Worm (Caenorhabditis elegans) whole organism, young adult: ENCODE results near the gene C17C3.15.

ENCODE experiments used
- C17E4.6 ChIP-seq: fragments of 200-800 bp; sonication (Bioruptor generic); IDR thresholded peaks from 2 replicates; pipeline ENCODE4 v1.3.6; 2022; ENCODE audit warnings: missing genetic modification reagents, missing genetic modification characterization, missing compliant biosample characterization
- F37B4.10 ChIP-seq: fragments of 200-800 bp; sonication (Bioruptor generic); IDR thresholded peaks from 2 replicates; pipeline ENCODE4 v1.3.6; 2022; ENCODE audit warnings: missing genetic modification characterization, missing compliant biosample characterization
- F57C9.4 ChIP-seq: sonication (generic microtip); optimal IDR thresholded peaks from 2 replicates; lab custom pipeline; 2017; ENCODE audit warnings: mild to moderate bottlenecking, missing genetic modification characterization, missing compliant biosample characterization
- Y67H2A.10 ChIP-seq: fragments of 200-800 bp; sonication (Bioruptor generic); conservative IDR thresholded peaks from 2 replicates; pipeline ENCODE4 v1.3.6; 2022; ENCODE audit warnings: missing genetic modification reagents, missing genetic modification characterization, missing compliant biosample characterization
- aptf-2 ChIP-seq: fragments of 200-800 bp; sonication (Bioruptor generic); conservative IDR thresholded peaks from 2 replicates; pipeline ENCODE4 v1.3.6; 2022; ENCODE audit warnings: missing genetic modification reagents, missing genetic modification characterization, missing compliant biosample characterization
- atf-7 ChIP-seq: sonication (generic microtip); optimal IDR thresholded peaks from 2 replicates; lab custom pipeline; 2017; ENCODE audit warnings: mild to moderate bottlenecking, missing genetic modification characterization, missing compliant biosample characterization
- athp-1 ChIP-seq: sonication (generic microtip); optimal IDR thresholded peaks from 2 replicates; lab custom pipeline; 2017; ENCODE audit warnings: mild to moderate bottlenecking, missing genetic modification characterization, missing compliant biosample characterization
- bed-1 ChIP-seq: fragments of 200-800 bp; sonication (Bioruptor generic); IDR thresholded peaks from 2 replicates; pipeline ENCODE4 v1.3.6; 2022; ENCODE audit warnings: missing genetic modification reagents, missing genetic modification characterization, missing compliant biosample characterization
- ccch-3 ChIP-seq: fragments of 200-800 bp; sonication (Bioruptor generic); optimal IDR thresholded peaks from 2 replicates; lab custom pipeline; 2018; ENCODE audit warnings: mild to moderate bottlenecking, missing genetic modification characterization, missing compliant biosample characterization
- ceh-91 ChIP-seq: fragments of 200-800 bp; sonication (Bioruptor generic); IDR thresholded peaks from 2 replicates; pipeline ENCODE4 v1.3.6; 2022; ENCODE audit warnings: missing genetic modification reagents, missing genetic modification characterization, missing compliant biosample characterization
- chd-7 ChIP-seq: sonication (generic microtip); optimal IDR thresholded peaks from 2 replicates; lab custom pipeline; 2016; ENCODE audit warnings: mild to moderate bottlenecking, missing genetic modification characterization, moderate library complexity, missing compliant biosample characterization
- die-1 ChIP-seq: sonication (generic microtip); optimal IDR thresholded peaks from 2 replicates; lab custom pipeline; 2016; ENCODE audit warnings: missing genotype, mild to moderate bottlenecking, missing genetic modification characterization, missing compliant biosample characterization
- dox-1 ChIP-seq: fragments of 200-800 bp; sonication (Bioruptor generic); IDR thresholded peaks from 2 replicates; pipeline ENCODE4 v1.3.6; 2022; ENCODE audit warnings: missing genetic modification reagents, missing genetic modification characterization, missing compliant biosample characterization
- dpl-1 ChIP-seq: fragments of 150-350 bp; optimal IDR thresholded peaks from 2 replicates; lab custom pipeline; 2014; ENCODE audit warnings: missing biosample characterization, missing genetic modification reagents, missing genetic modification characterization
- egl-44 ChIP-seq: fragments of 200-800 bp; sonication (Bioruptor generic); IDR thresholded peaks from 2 replicates; pipeline ENCODE4 v1.3.6; 2022; ENCODE audit warnings: missing genetic modification reagents, missing genetic modification characterization, missing compliant biosample characterization
- egrh-3 ChIP-seq: fragments of 200-800 bp; sonication (Bioruptor generic); IDR thresholded peaks from 2 replicates; pipeline ENCODE4 v1.3.6; 2022; ENCODE audit warnings: missing genetic modification reagents, missing genetic modification characterization, missing compliant biosample characterization
- ets-4 ChIP-seq: fragments of 200-800 bp; sonication (Bioruptor generic); optimal IDR thresholded peaks from 2 replicates; lab custom pipeline; 2018; ENCODE audit warnings: mild to moderate bottlenecking, missing genetic modification characterization, missing compliant biosample characterization
- fkh-3 ChIP-seq: sonication (generic microtip); optimal IDR thresholded peaks from 2 replicates; lab custom pipeline; 2016; ENCODE audit warnings: mild to moderate bottlenecking, missing genetic modification characterization, missing compliant biosample characterization
- him-1 ChIP-seq: sonication (generic microtip); optimal IDR thresholded peaks from 2 replicates; lab custom pipeline; 2016; ENCODE audit warnings: missing genotype, missing genetic modification reagents, missing genetic modification characterization, missing compliant biosample characterization
- hlh-26 ChIP-seq: fragments of 200-800 bp; sonication (Bioruptor generic); conservative IDR thresholded peaks from 2 replicates; pipeline ENCODE4 v1.3.6; 2022; ENCODE audit warnings: missing genetic modification reagents, missing genetic modification characterization, missing compliant biosample characterization
- hsf-1 ChIP-seq: fragments of 200-800 bp; sonication (Bioruptor generic); IDR thresholded peaks from 2 replicates; pipeline ENCODE4 v1.3.6; 2022; ENCODE audit warnings: missing genetic modification reagents, missing genetic modification characterization, missing compliant biosample characterization
- let-607 ChIP-seq, 2 experiments: fragments of 200-800 bp in 1 of 2; sonication (Bioruptor generic) in 1 of 2; sonication (generic microtip) in 1 of 2; optimal IDR thresholded peaks; 2 replicates each; lab custom pipeline; 2016 to 2018; ENCODE audit warnings: mild to moderate bottlenecking in 2 of 2, missing compliant biosample characterization in 2 of 2, missing genetic modification characterization in 2 of 2, moderate library complexity in 2 of 2, missing genotype in 1 of 2
- lin-26 ChIP-seq: fragments of 200-800 bp; sonication (Bioruptor generic); IDR thresholded peaks from 2 replicates; pipeline ENCODE4 v1.3.6; 2022; ENCODE audit warnings: missing genetic modification reagents, missing genetic modification characterization, missing compliant biosample characterization
- madf-10 ChIP-seq: sonication (generic microtip); optimal IDR thresholded peaks from 2 replicates; lab custom pipeline; 2016; ENCODE audit warnings: mild to moderate bottlenecking, missing genetic modification characterization, missing compliant biosample characterization
- mcd-1 ChIP-seq: fragments of 200-800 bp; sonication (Bioruptor generic); IDR thresholded peaks from 2 replicates; pipeline ENCODE4 v1.3.6; 2022; ENCODE audit warnings: missing genetic modification reagents, missing genetic modification characterization, missing compliant biosample characterization
- mxl-1 ChIP-seq: sonication (generic microtip); optimal IDR thresholded peaks from 2 replicates; lab custom pipeline; 2016; ENCODE audit warnings: missing genetic modification characterization, missing compliant biosample characterization
- nfya-1 ChIP-seq: sonication (generic microtip); optimal IDR thresholded peaks from 2 replicates; lab custom pipeline; 2017; ENCODE audit warnings: antibody characterized with exemption, missing compliant biosample characterization, missing genetic modification characterization, borderline replicate concordance; ENCODE audit not compliant: insufficient read depth
- nhr-120 ChIP-seq: fragments of 200-800 bp; sonication (Bioruptor generic); IDR thresholded peaks from 2 replicates; pipeline ENCODE4 v1.3.6; 2022; ENCODE audit warnings: missing genetic modification characterization, missing compliant biosample characterization
- nhr-80 ChIP-seq: sonication (generic microtip); optimal IDR thresholded peaks from 2 replicates; lab custom pipeline; 2016; ENCODE audit warnings: missing genetic modification characterization, missing compliant biosample characterization
- rcor-1 ChIP-seq: fragments of 200-800 bp; sonication (Bioruptor generic); IDR thresholded peaks from 2 replicates; pipeline ENCODE4 v1.3.6; 2022; ENCODE audit warnings: missing genetic modification reagents, missing genetic modification characterization, missing compliant biosample characterization
- snpc-1.1 ChIP-seq: sonication (generic microtip); optimal IDR thresholded peaks from 2 replicates; lab custom pipeline; 2017; ENCODE audit warnings: missing genetic modification characterization, mild to moderate bottlenecking, missing compliant biosample characterization, antibody characterized with exemption, moderate library complexity, missing genotype, missing genetic modification reagents; ENCODE audit not compliant: insufficient read depth
- snpc-3.4 ChIP-seq: sonication (generic microtip); optimal IDR thresholded peaks from 2 replicates; lab custom pipeline; 2017; ENCODE audit warnings: missing genetic modification characterization, mild to moderate bottlenecking, missing compliant biosample characterization, antibody characterized with exemption, moderate library complexity, missing genotype, missing genetic modification reagents
- snpc-4 ChIP-seq, 5 experiments: fragments of 150-350 bp in 1 of 5; sonication (generic microtip) in 4 of 5; optimal IDR thresholded peaks; 2 replicates each; lab custom pipeline; 2014 to 2018; ENCODE audit warnings: missing genetic modification characterization in 5 of 5, missing biosample characterization in 3 of 5, antibody characterized with exemption in 2 of 5, mild to moderate bottlenecking in 2 of 5, missing compliant biosample characterization in 2 of 5, missing genotype in 2 of 5, moderate library complexity in 2 of 5, missing genetic modification reagents in 1 of 5
- somi-1 ChIP-seq: fragments of 200-800 bp; sonication (Bioruptor generic); optimal IDR thresholded peaks from 2 replicates; lab custom pipeline; 2018; ENCODE audit warnings: mild to moderate bottlenecking, missing genetic modification characterization, missing compliant biosample characterization
- tbp1 ChIP-seq: fragments of 200-800 bp; sonication (Bioruptor generic); optimal IDR thresholded peaks from 2 replicates; lab custom pipeline; 2018; ENCODE audit warnings: mild to moderate bottlenecking, missing genetic modification characterization, missing compliant biosample characterization
- tlf-1 ChIP-seq: fragments of 200-800 bp; sonication (Bioruptor generic); optimal IDR thresholded peaks from 2 replicates; lab custom pipeline; 2018; ENCODE audit warnings: mild to moderate bottlenecking, missing genetic modification characterization, missing compliant biosample characterization
- xnd-1 ChIP-seq: sonication (generic microtip); optimal IDR thresholded peaks from 2 replicates; lab custom pipeline; 2016; ENCODE audit warnings: missing genotype, missing genetic modification reagents, missing genetic modification characterization, missing compliant biosample characterization

The C17C3.15 gene

DNA sequence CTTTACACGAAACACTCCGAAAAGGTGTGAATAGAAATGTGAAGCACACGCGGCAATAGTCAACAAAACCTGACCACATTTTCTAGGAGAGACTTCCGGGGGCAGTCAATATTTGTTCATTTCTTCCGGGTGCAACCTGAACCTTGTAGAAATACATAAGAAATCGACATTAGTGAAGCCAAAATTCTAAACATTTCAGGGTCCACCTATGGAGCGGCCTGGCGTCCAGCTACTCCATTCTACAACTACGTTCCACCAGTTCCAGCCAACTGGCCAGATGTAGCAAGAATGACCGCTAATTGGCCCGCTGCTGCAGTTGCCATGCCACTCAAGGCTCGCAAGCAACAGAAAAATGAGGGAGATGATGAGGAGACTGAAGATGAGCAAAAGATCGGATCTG, 8.8 kb downstream of the C17C3.15 start:
- no peak for TF ChIP-seq F57C9.4 (tag; lab: Kevin White, UChicago)
- 0 out of 2 replicates have a peak, but pooled peaks have one; percentile 56 for TF ChIP-seq bed-1 (GFP tag; lab: Robert Waterston, UW)

ce11 chrII:5582309-5582708, 11.9 kb downstream of the C17C3.15 start, which contains the start of gene T25E4.2:
Gene T25E4.2, minus strand, starts transcription at chrII:5582409.
- TF ChIP-seq snpc-4 (GFP tag; optimal IDR thresholded peaks at IDR 0.05; lab: Kevin White, UChicago) (no peak), snpc-4 (tag; optimal IDR thresholded peaks at IDR 0.05; lab: Kevin White, UChicago) (no peak), fkh-3 (tag; lab: Kevin White, UChicago) (no peak), him-1 (tag; lab: Kevin White, UChicago) (no peak), athp-1 (no peak)
- TF ChIP-seq, all 124 proteins: peak for 0

DNA sequence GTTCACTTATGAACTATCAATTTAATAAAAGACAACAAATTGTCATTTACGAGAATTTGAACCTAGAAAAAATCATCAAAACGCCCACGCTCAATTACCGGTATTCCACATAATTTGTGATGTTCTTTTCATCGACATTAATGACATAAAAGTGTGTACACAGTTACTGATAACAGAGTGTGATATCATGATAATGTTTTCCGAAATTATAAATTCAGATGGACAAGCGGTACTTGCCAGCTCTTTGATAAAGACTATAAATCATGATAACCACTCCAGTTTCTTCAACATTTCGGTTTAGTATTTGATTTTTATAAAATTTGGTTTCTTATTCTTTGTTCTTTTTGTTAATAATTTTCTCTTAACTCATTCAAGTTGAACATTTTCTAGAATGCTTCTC, 15.3 kb downstream of the C17C3.15 start, which contains the start of gene lys-8:
TSS of gene lys-8 (plus strand) at position 391 of the 400 bp plus-strand sequence.
- TF ChIP-seq snpc-4 (GFP tag; optimal IDR thresholded peaks at IDR 0.05; lab: Kevin White, UChicago) (no peak), snpc-4 (tag; optimal IDR thresholded peaks at IDR 0.05; lab: Kevin White, UChicago) (peak in 1 of 4 experiments; percentile 49), dox-1 (GFP tag; lab: Robert Waterston, UW) (peak; percentile 46; the same call in 1 of the 2 replicates), nhr-80 (tag; lab: Kevin White, UChicago) (peak; percentile 93), tlf-1 (GFP tag; lab: Kevin White, UChicago) (no peak), let-607 (tag; optimal IDR thresholded peaks at IDR 0.05; lab: Kevin White, UChicago) (peak in 1 of 2 experiments; percentile 13), egl-44 (GFP tag; lab: Robert Waterston, UW) (no peak), ets-4 (peak; percentile 44)

ce11 chrII:5587794-5588193, 17.3 kb downstream of the C17C3.15 start:
- TF ChIP-seq nhr-80 (tag; lab: Kevin White, UChicago) = no peak
- TF ChIP-seq Y67H2A.10 (GFP tag; lab: Robert Waterston, UW) = no peak
- no peak for TF ChIP-seq ceh-91 (GFP tag; lab: Robert Waterston, UW)
- no peak for TF ChIP-seq lin-26
- TF ChIP-seq madf-10 (tag; lab: Kevin White, UChicago) = no peak
- no peak for TF ChIP-seq mcd-1 (GFP tag; lab: Robert Waterston, UW)
- TF ChIP-seq hlh-26 (GFP tag; lab: Robert Waterston, UW) = no peak

DNA sequence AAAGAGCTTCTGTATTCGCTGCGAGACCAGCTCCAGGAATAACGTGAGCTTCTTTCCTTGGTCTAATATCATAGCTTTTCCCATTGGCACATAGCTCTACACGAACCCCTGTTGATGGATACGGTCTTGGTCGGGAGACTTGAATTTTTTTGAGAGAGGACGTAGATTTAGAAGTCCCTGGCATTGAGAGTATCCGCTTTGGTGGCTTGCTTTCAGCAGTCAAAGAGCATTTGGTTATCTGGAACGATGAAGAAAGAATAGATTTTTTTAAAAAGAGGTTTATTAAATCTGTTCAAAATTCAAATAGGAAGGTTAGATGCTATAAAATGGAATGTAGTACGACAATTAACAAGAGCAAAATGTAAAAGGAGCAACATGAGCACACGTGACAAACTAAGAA, 19.2 kb downstream of the C17C3.15 start, which contains the start of gene C17G10.13:
TSS of gene C17G10.13 (minus strand) at position 101 of the 400 bp plus-strand sequence.
- TF ChIP-seq nhr-120 (no peak), die-1 (tag; lab: Kevin White, UChicago) (no peak), tbp1 (GFP tag; lab: Kevin White, UChicago) (no peak), dpl-1 (GFP tag; lab: Kevin White, UChicago) (no peak), snpc-3.4 (tag; lab: Kevin White, UChicago) (no peak)

DNA sequence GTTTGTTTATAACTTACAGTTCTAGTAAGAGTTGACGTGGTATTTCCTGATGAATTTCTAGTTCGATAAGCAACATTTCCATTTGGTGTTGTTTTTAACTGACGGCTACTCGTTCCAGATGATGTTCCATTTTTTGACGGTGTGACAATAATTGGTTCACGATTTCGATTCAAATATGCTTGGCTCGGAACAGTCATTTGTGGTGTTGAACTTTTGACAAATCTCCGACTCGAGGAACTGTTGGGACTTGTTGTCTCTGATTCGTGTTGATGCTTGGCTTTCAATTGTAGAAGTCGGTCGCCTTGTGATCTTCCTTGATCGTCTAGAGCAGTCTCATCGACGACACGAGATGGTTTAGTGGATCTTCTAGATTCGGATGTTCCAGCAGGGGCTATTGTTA, 21.1 kb downstream of the C17C3.15 start:
- TF ChIP-seq snpc-4 (GFP tag; optimal IDR thresholded peaks at IDR 0.05; lab: Kevin White, UChicago) (no peak), snpc-4 (tag; optimal IDR thresholded peaks at IDR 0.05; lab: Kevin White, UChicago) (no peak), hsf-1 (GFP tag; lab: Robert Waterston, UW) (0 out of 2 replicates have a peak, but pooled peaks have one; percentile 41), nfya-1 (tag; lab: Kevin White, UChicago) (no peak)

DNA sequence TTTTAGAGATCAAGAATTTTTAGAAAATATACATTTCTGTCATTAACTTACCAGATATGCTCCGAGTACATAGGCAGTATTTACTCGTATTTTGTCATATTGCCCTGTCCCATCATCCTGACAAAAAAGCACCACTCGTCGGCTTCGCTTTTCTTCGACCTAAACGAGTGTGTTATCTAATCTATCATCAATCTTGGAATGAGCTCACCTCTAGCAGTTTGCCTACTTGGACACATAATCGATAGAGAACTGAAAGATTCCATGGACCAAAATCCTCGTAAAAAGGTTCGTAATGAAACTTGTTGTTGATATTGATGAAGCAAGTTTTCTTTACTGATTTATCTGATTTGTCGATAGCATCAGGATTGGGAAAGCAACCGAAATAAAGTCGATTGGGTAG, 22.4 kb downstream of the C17C3.15 start:
- no peak for TF ChIP-seq xnd-1
- TF ChIP-seq chd-7 = no peak
- TF ChIP-seq aptf-2 (GFP tag; lab: Robert Waterston, UW) = no peak
- TF ChIP-seq snpc-1.1 (tag; lab: Kevin White, UChicago) = no peak
- no peak for TF ChIP-seq ccch-3 (GFP tag; lab: Kevin White, UChicago)
- no peak for TF ChIP-seq mxl-1
- TF ChIP-seq rcor-1 (GFP tag; lab: Robert Waterston, UW) = no peak
- TF ChIP-seq ets-4 = no peak
- no peak for TF ChIP-seq egrh-3 (GFP tag; lab: Robert Waterston, UW)
- no peak for TF ChIP-seq C17E4.6 (GFP tag; lab: Robert Waterston, UW)
- TF ChIP-seq somi-1 = no peak
- no peak for TF ChIP-seq atf-7 (tag; lab: Kevin White, UChicago)
- TF ChIP-seq F37B4.10 (GFP tag; lab: Robert Waterston, UW) = no peak
